Worm (Caenorhabditis elegans) whole organism, mixed stage, embryonic: ENCODE results near the gene srh-215.

Experiments
- M03D4.4 ChIP-seq: sonication (generic microtip); optimal IDR thresholded peaks from 2 replicates; lab custom pipeline; 2017; ENCODE audit warnings: mild to moderate bottlenecking, missing genetic modification characterization, missing compliant biosample characterization
- ces-1 ChIP-seq: fragments of 150-350 bp; optimal IDR thresholded peaks from 2 replicates; lab custom pipeline; 2014; ENCODE audit warnings: missing biosample characterization, missing genetic modification reagents, missing genetic modification characterization
- drap-1 ChIP-seq: fragments of 200-800 bp; sonication (Bioruptor generic); optimal IDR thresholded peaks from 3 replicates; lab custom pipeline; 2018; ENCODE audit warnings: mild to moderate bottlenecking, missing genetic modification characterization, missing compliant biosample characterization
- elt-1 ChIP-seq: sonication (generic microtip); optimal IDR thresholded peaks from 2 replicates; lab custom pipeline; 2017; ENCODE audit warnings: missing genetic modification characterization, mild to moderate bottlenecking, missing compliant biosample characterization, antibody characterized with exemption, moderate library complexity, borderline replicate concordance; ENCODE audit not compliant: insufficient read depth
- lin-13 ChIP-seq: fragments of 150-350 bp; optimal IDR thresholded peaks from 2 replicates; lab custom pipeline; 2014; ENCODE audit warnings: missing biosample characterization, missing genetic modification characterization
- lin-32 ChIP-seq: fragments of 200-800 bp; sonication (Bioruptor generic); optimal IDR thresholded peaks from 2 replicates; lab custom pipeline; 2018; ENCODE audit warnings: mild to moderate bottlenecking, missing genetic modification characterization, missing compliant biosample characterization
- nhr-28 ChIP-seq: fragments of 150-350 bp; optimal IDR thresholded peaks from 2 replicates; lab custom pipeline; 2014; ENCODE audit warnings: missing biosample characterization, missing genetic modification characterization
- pha-4 ChIP-seq: fragments of 150-350 bp; optimal IDR thresholded peaks from 2 replicates; lab custom pipeline; 2018; ENCODE audit warnings: missing biosample characterization, missing genetic modification reagents, missing genetic modification characterization
- unc-120 ChIP-seq: sonication (generic microtip); optimal IDR thresholded peaks from 2 replicates; lab custom pipeline; 2017; ENCODE audit warnings: missing genetic modification characterization, missing compliant biosample characterization; ENCODE audit not compliant: poor library complexity, severe bottlenecking
- unc-62 ChIP-seq: fragments of 150-350 bp; optimal IDR thresholded peaks from 2 replicates; lab custom pipeline; 2014; ENCODE audit warnings: missing biosample characterization, missing genetic modification reagents, missing genetic modification characterization
- ztf-11 ChIP-seq: fragments of 150-350 bp; optimal IDR thresholded peaks from 2 replicates; lab custom pipeline; 2014; ENCODE audit warnings: missing biosample characterization, missing genetic modification characterization

DNA sequence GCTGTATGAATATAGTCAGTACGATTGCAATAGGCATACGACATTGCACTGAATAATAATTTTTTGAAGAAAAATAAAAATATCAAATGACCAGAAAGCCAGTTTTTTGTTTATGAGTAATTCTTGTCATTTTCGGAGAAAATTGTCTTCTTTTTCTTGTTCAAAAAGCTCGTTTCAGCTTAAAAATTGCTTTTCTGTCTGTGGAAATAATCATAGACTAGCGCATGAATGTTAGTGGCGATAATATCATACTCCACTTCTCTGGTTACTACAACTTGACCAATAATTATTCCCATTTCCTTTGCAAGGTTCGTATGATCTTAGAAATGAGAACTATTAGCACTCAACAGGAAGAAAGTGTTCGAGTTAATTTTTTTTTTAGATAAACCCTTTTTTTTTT is 4.3 kb downstream of the srh-215 start, which contains the start of gene srh-216:
- TF ChIP-seq pha-4 (no peak), lin-13 (tag; lab: Kevin White, UChicago) (no peak), ztf-11 (tag; lab: Kevin White, UChicago) (no peak), elt-1 (tag; lab: Kevin White, UChicago) (no peak), drap-1 (GFP tag; lab: Kevin White, UChicago) (no peak), unc-120 (tag; lab: Kevin White, UChicago) (no peak), nhr-28 (no peak), unc-62 (no peak), ces-1 (GFP tag; lab: Kevin White, UChicago) (no peak), lin-32 (no peak), M03D4.4 (tag; lab: Kevin White, UChicago) (no peak)
